Worm (Caenorhabditis elegans): ENCODE measurements around the gene Y48A6C.4.

Gene Y48A6C.4

ce11 chrIII:11090112-11090648, 29.4 kb upstream of the Y48A6C.4 start (continued):
- TF ChIP-seq hrde-1 (tag; optimal IDR thresholded peaks at IDR 0.05; ENCODE audit: borderline replicate concordance) (peak; percentile 41), dpl-1 (GFP tag; optimal IDR thresholded peaks at IDR 0.05) (no peak), zfh-2 (GFP tag; conservative IDR thresholded peaks at IDR 0.05) (no peak; the same call in 1 of the 2 replicates), hsf-1 (GFP tag; IDR thresholded peaks at IDR 0.05) (peak; percentile 52), tbx-9 (tag; optimal IDR thresholded peaks at IDR 0.05; ENCODE audit: borderline replicate concordance) (no peak), K12H6.12 (tag; optimal IDR thresholded peaks at IDR 0.05) (no peak), rcor-1 (GFP tag; IDR thresholded peaks at IDR 0.05) (peak; percentile 75), snpc-3.4 (tag; optimal IDR thresholded peaks at IDR 0.05) (peak; percentile 97), snpc-4 (GFP tag; optimal IDR thresholded peaks at IDR 0.05) (peak; percentile 94), snpc-4 (tag; optimal IDR thresholded peaks at IDR 0.05) (peak; percentile 96 to 99 (median 98)), ceh-27 (GFP tag; optimal IDR thresholded peaks at IDR 0.05) (no peak), F22D6.2 (tag; optimal IDR thresholded peaks at IDR 0.05) (no peak), Y53F4B.3 (GFP tag; IDR thresholded peaks at IDR 0.05) (no peak), sea-2 (GFP tag; IDR thresholded peaks at IDR 0.05) (no peak), hmg-20 (GFP tag; IDR thresholded peaks at IDR 0.05) (0 out of 2 replicates have a peak, but pooled peaks have one; percentile 47), mxl-1 (tag; optimal IDR thresholded peaks at IDR 0.05) (no peak), B0336.3 (GFP tag; IDR thresholded peaks at IDR 0.05) (peak; percentile 64; the same call in 1 of the 2 replicates), egrh-3 (GFP tag; IDR thresholded peaks at IDR 0.05) (no peak), ztf-3 (GFP tag; optimal IDR thresholded peaks at IDR 0.05) (peak; percentile 1), Y79H2A.3 (GFP tag; conservative IDR thresholded peaks at IDR 0.05) (0 out of 2 replicates have a peak, but pooled peaks have one; percentile 42), cebp-2 (GFP tag; IDR thresholded peaks at IDR 0.05) (no peak), Y67H2A.10 (GFP tag; conservative IDR thresholded peaks at IDR 0.05) (no peak), F37B4.10 (GFP tag; IDR thresholded peaks at IDR 0.05) (0 out of 2 replicates have a peak, but pooled peaks have one; percentile 12), dox-1 (GFP tag; IDR thresholded peaks at IDR 0.05) (peak; percentile 61), mes-4 (tag; optimal IDR thresholded peaks at IDR 0.05) (peak; percentile 35), ccch-3 (GFP tag; optimal IDR thresholded peaks at IDR 0.05) (no peak), ekl-4 (GFP tag; IDR thresholded peaks at IDR 0.05) (peak; percentile 71), ceh-91 (GFP tag; IDR thresholded peaks at IDR 0.05) (no peak), lag-1 (GFP tag; IDR thresholded peaks at IDR 0.05) (no peak), mcd-1 (GFP tag; IDR thresholded peaks at IDR 0.05) (peak; percentile 62), madf-8 (GFP tag; conservative IDR thresholded peaks at IDR 0.05) (peak; percentile 56), K11D2.4 (GFP tag; IDR thresholded peaks at IDR 0.05) (no peak), T07F8.4 (tag; optimal IDR thresholded peaks at IDR 0.05) (no peak), lin-54 (GFP tag; optimal IDR thresholded peaks at IDR 0.05) (peak; percentile 32), attf-3 (GFP tag; conservative IDR thresholded peaks at IDR 0.05) (no peak), bed-2 (GFP tag; IDR thresholded peaks at IDR 0.05) (no peak), lsl-1 (GFP tag; optimal IDR thresholded peaks at IDR 0.05) (peak; percentile 56), athp-1 (tag; optimal IDR thresholded peaks at IDR 0.05) (peak; percentile 34), madf-10 (tag; optimal IDR thresholded peaks at IDR 0.05) (no peak), hlh-12 (tag; optimal IDR thresholded peaks at IDR 0.05) (no peak), nhr-120 (GFP tag; IDR thresholded peaks at IDR 0.05) (no peak), snpc-1.3 (tag; optimal IDR thresholded peaks at IDR 0.05; ENCODE audit: insufficient read depth) (peak; percentile 92), him-1 (tag; optimal IDR thresholded peaks at IDR 0.05) (peak; percentile 59), ceh-79 (tag; optimal IDR thresholded peaks at IDR 0.05) (no peak), rpc-1 (optimal IDR thresholded peaks at IDR 0.05) (no peak), rpc-1 (tag; optimal IDR thresholded peaks at IDR 0.05) (no peak), xnd-1 (tag; optimal IDR thresholded peaks at IDR 0.05) (peak; percentile 28), chd-7 (tag; optimal IDR thresholded peaks at IDR 0.05) (peak; percentile 79), madf-3 (GFP tag; IDR thresholded peaks at IDR 0.05) (0 out of 2 replicates have a peak, but pooled peaks have one; percentile 62)
